Worm (Caenorhabditis elegans): ENCODE results near the gene C07D8.5.

ce11 chrX:7390270-7390669, 46.4 kb downstream of the C07D8.5 start, which contains the start of gene C10A4.6:
- TF ChIP-seq tbx-37 (GFP tag; conservative IDR thresholded peaks at IDR 0.05) (no peak), ceh-13 (GFP tag; optimal IDR thresholded peaks at IDR 0.05) (no peak), ama-1 (optimal IDR thresholded peaks at IDR 0.05) (no peak), scrt-1 (GFP tag; IDR thresholded peaks at IDR 0.05) (no peak), tra-4 (tag; optimal IDR thresholded peaks at IDR 0.05) (no peak), F13C5.2 (tag; optimal IDR thresholded peaks at IDR 0.05) (no peak), B0310.2 (tag; optimal IDR thresholded peaks at IDR 0.05) (no peak), hmg-4 (GFP tag; optimal IDR thresholded peaks at IDR 0.05) (no peak), tbx-11 (GFP tag; IDR thresholded peaks at IDR 0.05) (no peak), ceh-36 (tag; optimal IDR thresholded peaks at IDR 0.05) (no peak), flt-1 (GFP tag; IDR thresholded peaks at IDR 0.05) (no peak), ets-7 (tag; optimal IDR thresholded peaks at IDR 0.05) (no peak), hmbx-1 (tag; optimal IDR thresholded peaks at IDR 0.05) (no peak)

Data from whole organism, early embryonic.